Worm (Caenorhabditis elegans) whole organism, L3 larva: ENCODE measurements around the gene ZK792.7.

Experiments
- R02D3.7 ChIP-seq: fragments of 150-350 bp; optimal IDR thresholded peaks from 2 replicates; lab custom pipeline; 2014; ENCODE audit warnings: missing biosample characterization, missing genetic modification characterization
- ZK546.5 ChIP-seq: sonication (generic microtip); optimal IDR thresholded peaks from 2 replicates; lab custom pipeline; 2017; ENCODE audit warnings: missing biosample characterization, missing genetic modification characterization
- aly-2 ChIP-seq: fragments of 150-350 bp; optimal IDR thresholded peaks from 2 replicates; lab custom pipeline; 2014; ENCODE audit warnings: missing biosample characterization, missing genetic modification characterization
- ama-1 ChIP-seq: fragments of 150-350 bp; optimal IDR thresholded peaks from 2 replicates; lab custom pipeline; 2018
- ceh-16 ChIP-seq: sonication (generic microtip); optimal IDR thresholded peaks from 2 replicates; lab custom pipeline; 2017; ENCODE audit warnings: missing biosample characterization, missing genetic modification characterization
- ceh-82 ChIP-seq: fragments of 150-350 bp; optimal IDR thresholded peaks from 2 replicates; lab custom pipeline; 2014; ENCODE audit warnings: missing biosample characterization, missing genetic modification characterization
- ceh-9 ChIP-seq: sonication (generic microtip); optimal IDR thresholded peaks from 2 replicates; lab custom pipeline; 2018; ENCODE audit warnings: missing biosample characterization, missing genetic modification characterization
- egl-27 ChIP-seq: sonication (generic microtip); optimal IDR thresholded peaks from 4 replicates; lab custom pipeline; 2017; ENCODE audit warnings: missing biosample characterization, missing genetic modification reagents, missing genetic modification characterization
- egl-5 ChIP-seq: fragments of 150-350 bp; optimal IDR thresholded peaks from 2 replicates; lab custom pipeline; 2017; ENCODE audit warnings: missing biosample characterization, missing genetic modification reagents, missing genetic modification characterization, inconsistent platforms
- elt-3 ChIP-seq, 3 experiments: fragments of 150-350 bp in 1 of 3; sonication (generic microtip) in 2 of 3; optimal IDR thresholded peaks; 2 replicates in 2 of 3; 4 replicates in 1 of 3; lab custom pipeline; 2014 to 2017; ENCODE audit warnings: missing biosample characterization in 3 of 3, missing genetic modification characterization in 3 of 3
- eor-1 ChIP-seq, 2 experiments: fragments of 150-350 bp; optimal IDR thresholded peaks; 2 replicates each; lab custom pipeline; 2014 to 2018; ENCODE audit warnings: missing biosample characterization in 2 of 2, missing genetic modification characterization in 2 of 2
- fkh-10 ChIP-seq: sonication (generic microtip); optimal IDR thresholded peaks from 2 replicates; lab custom pipeline; 2017; ENCODE audit warnings: missing biosample characterization, missing genetic modification reagents, missing genetic modification characterization
- fkh-2 ChIP-seq: fragments of 150-350 bp; optimal IDR thresholded peaks from 2 replicates; lab custom pipeline; 2014; ENCODE audit warnings: missing biosample characterization, missing genetic modification reagents, missing genetic modification characterization
- hmg-11 ChIP-seq: sonication (generic microtip); optimal IDR thresholded peaks from 2 replicates; lab custom pipeline; 2016; ENCODE audit warnings: missing genetic modification characterization, missing compliant biosample characterization
- lin-15B ChIP-seq: fragments of 150-350 bp; optimal IDR thresholded peaks from 2 replicates; lab custom pipeline; 2014; ENCODE audit warnings: missing biosample characterization, missing genetic modification characterization
- lin-39 ChIP-seq: fragments of 150-350 bp; optimal IDR thresholded peaks from 2 replicates; lab custom pipeline; 2018; ENCODE audit warnings: missing biosample characterization, missing genetic modification reagents, missing genetic modification characterization
- lsy-12 ChIP-seq: sonication (generic microtip); optimal IDR thresholded peaks from 2 replicates; lab custom pipeline; 2016; ENCODE audit warnings: mild to moderate bottlenecking, missing genetic modification characterization, missing compliant biosample characterization
- mml-1 ChIP-seq: fragments of 150-350 bp; sonication (generic microtip); optimal IDR thresholded peaks from 3 replicates; lab custom pipeline; 2014; ENCODE audit warnings: missing biosample characterization, missing genetic modification characterization
- nfya-1 ChIP-seq: sonication (generic microtip); optimal IDR thresholded peaks from 2 replicates; lab custom pipeline; 2017; ENCODE audit warnings: missing genetic modification characterization, mild to moderate bottlenecking, missing compliant biosample characterization, antibody characterized with exemption, moderate library complexity; ENCODE audit not compliant: insufficient read depth
- nhr-11 ChIP-seq: fragments of 150-350 bp; optimal IDR thresholded peaks from 2 replicates; lab custom pipeline; 2014; ENCODE audit warnings: missing biosample characterization, missing genetic modification characterization
- nhr-12 ChIP-seq: fragments of 150-350 bp; optimal IDR thresholded peaks from 2 replicates; lab custom pipeline; 2014; ENCODE audit warnings: missing biosample characterization, missing genetic modification characterization
- nhr-23 ChIP-seq: fragments of 150-350 bp; optimal IDR thresholded peaks from 2 replicates; lab custom pipeline; 2014; ENCODE audit warnings: missing biosample characterization, missing genetic modification reagents, missing genetic modification characterization
- nhr-237 ChIP-seq: fragments of 150-350 bp; optimal IDR thresholded peaks from 2 replicates; lab custom pipeline; 2014; ENCODE audit warnings: missing biosample characterization, missing genetic modification characterization
- nhr-25 ChIP-seq: sonication (generic microtip); optimal IDR thresholded peaks from 2 replicates; lab custom pipeline; 2017; ENCODE audit warnings: missing biosample characterization, missing genetic modification characterization
- nhr-28 ChIP-seq: fragments of 150-350 bp; optimal IDR thresholded peaks from 2 replicates; lab custom pipeline; 2014; ENCODE audit warnings: missing biosample characterization, missing genetic modification characterization
- nhr-43 ChIP-seq: sonication (generic microtip); optimal IDR thresholded peaks from 2 replicates; lab custom pipeline; 2016; ENCODE audit warnings: mild to moderate bottlenecking, missing genetic modification characterization, missing compliant biosample characterization; ENCODE audit not compliant: poor library complexity, severe bottlenecking
- nhr-67 ChIP-seq: fragments of 150-350 bp; optimal IDR thresholded peaks from 2 replicates; lab custom pipeline; 2014; ENCODE audit warnings: missing biosample characterization, missing genetic modification characterization
- nhr-76 ChIP-seq: fragments of 150-350 bp; sonication (generic microtip); optimal IDR thresholded peaks from 5 replicates; lab custom pipeline; 2014; ENCODE audit warnings: missing biosample characterization, missing genetic modification characterization
- nhr-77 ChIP-seq: fragments of 150-350 bp; optimal IDR thresholded peaks from 2 replicates; lab custom pipeline; 2014; ENCODE audit warnings: missing biosample characterization, missing genetic modification characterization
- pha-4 ChIP-seq: fragments of 150-350 bp; optimal IDR thresholded peaks from 2 replicates; lab custom pipeline; 2014; ENCODE audit warnings: missing biosample characterization, missing genetic modification reagents, missing genetic modification characterization
- sea-2 ChIP-seq: fragments of 150-350 bp; sonication (generic microtip); optimal IDR thresholded peaks from 4 replicates; lab custom pipeline; 2014; ENCODE audit warnings: missing biosample characterization, missing genetic modification reagents, missing genetic modification characterization
- snpc-4 ChIP-seq: fragments of 150-350 bp; optimal IDR thresholded peaks from 2 replicates; lab custom pipeline; 2014; ENCODE audit warnings: missing biosample characterization, missing genetic modification characterization
- tbx-2 ChIP-seq: sonication (generic microtip); optimal IDR thresholded peaks from 2 replicates; lab custom pipeline; 2016; ENCODE audit warnings: mild to moderate bottlenecking, missing genetic modification characterization, missing compliant biosample characterization
- unc-39 ChIP-seq: sonication (generic microtip); optimal IDR thresholded peaks from 4 replicates; lab custom pipeline; 2017; ENCODE audit warnings: missing biosample characterization, missing genetic modification characterization
- zag-1 ChIP-seq: fragments of 150-350 bp; optimal IDR thresholded peaks from 2 replicates; lab custom pipeline; 2014; ENCODE audit warnings: missing biosample characterization, missing genetic modification characterization

ZK792.7 gene

DNA sequence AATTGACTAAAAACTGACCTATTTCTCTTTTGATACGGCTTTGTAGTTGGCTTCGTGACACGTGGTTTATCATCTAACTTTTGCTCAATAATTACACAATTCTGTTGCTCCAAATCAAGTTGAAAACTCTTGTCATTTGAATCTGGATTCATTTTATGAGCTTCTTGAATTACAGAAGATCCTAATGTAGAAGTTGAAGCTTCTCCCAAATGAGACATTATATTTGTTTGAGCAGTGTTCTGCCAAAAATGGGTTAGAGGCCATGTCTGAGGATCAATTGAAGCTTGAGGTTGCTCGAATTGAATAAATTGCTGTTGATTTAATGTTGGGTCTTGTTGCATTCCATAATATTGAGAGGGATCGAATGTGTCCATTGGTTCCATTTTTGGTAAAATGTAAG lies 3.3 kb downstream of the ZK792.7 start:
- no peak for TF ChIP-seq nhr-77 (tag; lab: Kevin White, UChicago)
- TF ChIP-seq elt-3 (tag; optimal IDR thresholded peaks at IDR 0.05; lab: Kevin White, UChicago), result no peak
- no peak for TF ChIP-seq nfya-1 (tag; lab: Kevin White, UChicago)
- TF ChIP-seq lin-39 (tag; lab: Kevin White, UChicago), result no peak
- TF ChIP-seq eor-1 (tag; optimal IDR thresholded peaks at IDR 0.05; lab: Kevin White, UChicago), result no peak
- TF ChIP-seq lsy-12 (tag; lab: Kevin White, UChicago), result no peak
- no peak for TF ChIP-seq lin-15B (tag; lab: Kevin White, UChicago)
- no peak for TF ChIP-seq ama-1 (lab: Kevin White, UChicago)

DNA sequence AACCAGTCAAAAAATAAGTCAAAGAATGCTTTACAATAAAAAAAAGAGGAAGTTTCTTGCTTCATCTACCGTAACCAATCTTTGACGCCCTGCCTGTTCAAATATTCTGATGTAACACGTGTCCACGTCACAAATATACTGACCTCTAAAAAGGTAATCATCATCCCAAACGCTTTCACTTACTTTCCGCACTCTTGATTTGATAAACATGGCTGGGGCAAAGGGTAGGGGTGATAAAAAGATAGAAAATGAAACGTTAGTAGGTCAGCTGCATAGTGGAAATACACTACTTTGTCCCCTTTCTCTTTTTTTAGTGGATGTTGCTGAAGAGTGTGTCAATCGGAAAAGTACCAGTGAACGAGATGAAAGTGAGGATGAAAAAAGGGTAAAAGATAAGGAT lies 5.9 kb downstream of the ZK792.7 start:
- TF ChIP-seq elt-3 (tag; optimal IDR thresholded peaks at IDR 0.05; lab: Kevin White, UChicago) (peak in 1 of 3 experiments; percentile 75), nhr-25 (tag; lab: Kevin White, UChicago) (peak; percentile 77), nhr-43 (peak; percentile 50), nhr-76 (tag; lab: Kevin White, UChicago) (no peak), nhr-23 (tag; lab: Kevin White, UChicago) (peak; percentile 89), hmg-11 (tag; lab: Kevin White, UChicago) (no peak)

DNA sequence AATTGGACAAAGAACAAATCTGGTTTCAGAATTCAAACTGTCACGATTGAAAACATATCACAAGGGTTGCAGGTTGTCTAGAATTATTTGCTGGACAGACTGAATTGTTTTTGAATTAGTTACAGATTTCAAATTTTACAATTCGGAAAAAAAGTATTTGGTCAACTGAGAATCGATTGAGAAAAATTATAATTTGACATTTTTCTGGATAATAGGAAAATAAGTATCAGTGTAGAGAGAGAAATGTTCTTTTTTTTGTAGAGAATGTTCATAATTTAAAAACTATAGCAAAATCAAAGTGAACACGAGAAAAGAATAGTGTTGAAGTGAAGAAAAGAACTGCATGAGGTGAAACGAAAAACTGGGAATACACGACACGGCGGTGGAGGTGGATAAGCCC lies 6.5 kb downstream of the ZK792.7 start, which contains the start of gene dpy-20:
TSS of gene dpy-20 (minus strand) at position 101 of the 400 bp plus-strand sequence.
- TF ChIP-seq snpc-4 (tag; lab: Kevin White, UChicago) (no peak), nhr-25 (tag; lab: Kevin White, UChicago) (peak; percentile 24)

DNA sequence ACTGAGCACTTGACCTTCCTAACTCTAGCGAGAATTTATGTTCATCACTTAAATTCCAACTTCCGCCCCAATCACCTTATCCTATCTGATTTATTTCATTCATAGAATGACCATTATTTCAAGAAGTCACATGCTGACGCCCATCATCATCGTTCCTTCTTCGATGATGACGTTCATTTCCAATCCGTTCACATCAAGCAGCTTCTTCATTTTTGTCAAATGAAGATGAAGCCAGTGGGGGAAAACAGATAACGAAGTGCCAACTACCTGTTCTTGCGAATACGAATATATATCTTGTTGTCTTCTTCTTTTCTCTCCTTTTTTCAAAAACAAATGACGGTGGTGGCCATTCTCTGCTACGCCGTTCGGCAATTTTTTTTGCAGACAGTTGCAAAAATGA lies 7.6 kb downstream of the ZK792.7 start:
- no peak for TF ChIP-seq nhr-77 (tag; lab: Kevin White, UChicago)
- peak; percentile 29 for TF ChIP-seq nhr-23 (tag; lab: Kevin White, UChicago)
- TF ChIP-seq nhr-25 (tag; lab: Kevin White, UChicago), result peak; percentile 79
- no peak for TF ChIP-seq nhr-67 (tag; lab: Kevin White, UChicago)
- no peak for TF ChIP-seq nhr-11
- no peak for TF ChIP-seq fkh-2

DNA sequence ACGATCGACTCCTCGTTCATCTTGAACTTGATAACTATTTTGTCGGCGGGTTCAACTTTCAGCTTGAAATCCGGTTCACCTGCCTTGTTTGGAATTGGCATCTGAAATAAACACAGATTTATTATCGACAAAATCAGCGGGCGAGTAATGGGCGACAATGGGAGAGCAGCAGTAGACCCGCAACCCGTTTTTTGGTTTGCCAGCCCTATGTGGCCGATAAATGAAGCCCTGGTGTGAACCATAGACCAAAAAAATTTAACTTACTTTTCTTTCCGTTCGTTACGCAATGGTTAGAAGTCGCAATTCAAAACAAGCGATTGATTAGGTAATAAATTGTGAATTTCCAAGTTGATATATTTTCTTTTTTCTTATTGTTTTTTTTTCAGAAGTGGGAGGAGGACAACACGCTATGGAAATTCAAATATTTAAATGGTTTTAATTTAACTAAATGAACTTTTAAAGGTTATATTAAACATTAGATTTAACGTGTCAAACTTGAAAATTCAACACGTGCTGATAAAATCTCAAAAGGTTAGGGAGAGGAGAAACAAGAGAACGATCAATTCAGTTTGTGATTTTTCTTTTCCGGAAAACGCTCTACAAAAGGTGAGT lies 9.5 kb downstream of the ZK792.7 start, which contains the start of the genes T22B3.3 and alg-3:
TSS of gene T22B3.3 (minus strand) at position 101 of the 612 bp plus-strand sequence.
TSS of gene alg-3 (plus strand) at position 562 of the 612 bp plus-strand sequence.
- TF ChIP-seq ZK546.5 (tag; lab: Kevin White, UChicago), result no peak
- TF ChIP-seq ceh-9 (tag; lab: Kevin White, UChicago), result no peak
- TF ChIP-seq fkh-10, result no peak
- no peak for TF ChIP-seq nhr-237
- no peak for TF ChIP-seq unc-39
- no peak for TF ChIP-seq eor-1 (tag; optimal IDR thresholded peaks at IDR 0.05; lab: Kevin White, UChicago)
- no peak for TF ChIP-seq sea-2
- no peak for TF ChIP-seq egl-27 (tag; lab: Kevin White, UChicago)
- no peak for TF ChIP-seq nhr-76 (tag; lab: Kevin White, UChicago)
- TF ChIP-seq mml-1 (tag; lab: Kevin White, UChicago), result no peak
- no peak for TF ChIP-seq lsy-12 (tag; lab: Kevin White, UChicago)
- no peak for TF ChIP-seq R02D3.7 (tag; lab: Kevin White, UChicago)
- TF ChIP-seq nhr-12 (tag; lab: Kevin White, UChicago), result no peak
- TF ChIP-seq snpc-4 (tag; lab: Kevin White, UChicago), result no peak
- TF ChIP-seq, all 47 proteins: peak for 0

ce11 chrIV:11710331-11710730 lies 16.1 kb downstream of the ZK792.7 start:
- TF ChIP-seq ceh-16 (no peak), nhr-28 (no peak), nhr-12 (tag; lab: Kevin White, UChicago) (no peak), pha-4 (tag; lab: Kevin White, UChicago) (no peak), egl-5 (tag; lab: Kevin White, UChicago) (peak; percentile 79), nhr-67 (tag; lab: Kevin White, UChicago) (no peak), ceh-82 (tag; lab: Kevin White, UChicago) (no peak), tbx-2 (tag; lab: Kevin White, UChicago) (no peak), zag-1 (tag; lab: Kevin White, UChicago) (no peak), ceh-9 (tag; lab: Kevin White, UChicago) (no peak), nhr-77 (tag; lab: Kevin White, UChicago) (no peak), lsy-12 (tag; lab: Kevin White, UChicago) (no peak), nhr-237 (no peak), eor-1 (tag; optimal IDR thresholded peaks at IDR 0.05; lab: Kevin White, UChicago) (no peak), aly-2 (tag; lab: Kevin White, UChicago) (no peak), nfya-1 (tag; lab: Kevin White, UChicago) (peak; percentile 6), R02D3.7 (tag; lab: Kevin White, UChicago) (no peak), nhr-11 (peak; percentile 1)
